Worm (Caenorhabditis elegans) whole organism, mixed stage, embryonic: ENCODE data around the gene T10C6.15.

Experiments
- M03D4.4 ChIP-seq: sonication (generic microtip); optimal IDR thresholded peaks from 2 replicates; lab custom pipeline; 2017; ENCODE audit warnings: mild to moderate bottlenecking, missing genetic modification characterization, missing compliant biosample characterization
- blmp-1 ChIP-seq: fragments of 150-350 bp; optimal IDR thresholded peaks from 2 replicates; lab custom pipeline; 2014; ENCODE audit warnings: missing biosample characterization, missing genetic modification characterization
- ceh-39 ChIP-seq: fragments of 150-350 bp; optimal IDR thresholded peaks from 2 replicates; lab custom pipeline; 2014; ENCODE audit warnings: missing biosample characterization, missing genetic modification characterization
- ceh-43 ChIP-seq: fragments of 200-800 bp; sonication (Bioruptor generic); optimal IDR thresholded peaks from 2 replicates; lab custom pipeline; 2018; ENCODE audit warnings: mild to moderate bottlenecking, missing genetic modification characterization, moderate library complexity, missing compliant biosample characterization
- ceh-83 ChIP-seq: fragments of 200-800 bp; sonication (Bioruptor generic); optimal IDR thresholded peaks from 2 replicates; lab custom pipeline; 2018; ENCODE audit warnings: mild to moderate bottlenecking, missing genetic modification characterization, missing compliant biosample characterization
- ces-1 ChIP-seq: fragments of 150-350 bp; optimal IDR thresholded peaks from 2 replicates; lab custom pipeline; 2014; ENCODE audit warnings: missing biosample characterization, missing genetic modification reagents, missing genetic modification characterization
- cnd-1 ChIP-seq: fragments of 200-800 bp; sonication (Bioruptor generic); optimal IDR thresholded peaks from 2 replicates; lab custom pipeline; 2018; ENCODE audit warnings: mild to moderate bottlenecking, missing genetic modification characterization, missing compliant biosample characterization
- drap-1 ChIP-seq: fragments of 200-800 bp; sonication (Bioruptor generic); optimal IDR thresholded peaks from 3 replicates; lab custom pipeline; 2018; ENCODE audit warnings: mild to moderate bottlenecking, missing genetic modification characterization, missing compliant biosample characterization
- elt-1 ChIP-seq: sonication (generic microtip); optimal IDR thresholded peaks from 2 replicates; lab custom pipeline; 2017; ENCODE audit warnings: missing genetic modification characterization, mild to moderate bottlenecking, missing compliant biosample characterization, antibody characterized with exemption, moderate library complexity, borderline replicate concordance; ENCODE audit not compliant: insufficient read depth
- ham-2 ChIP-seq: fragments of 200-800 bp; sonication (Bioruptor generic); optimal IDR thresholded peaks from 2 replicates; lab custom pipeline; 2018; ENCODE audit warnings: mild to moderate bottlenecking, missing genetic modification characterization, missing compliant biosample characterization
- lin-13 ChIP-seq: fragments of 150-350 bp; optimal IDR thresholded peaks from 2 replicates; lab custom pipeline; 2014; ENCODE audit warnings: missing biosample characterization, missing genetic modification characterization
- lsy-2 ChIP-seq: fragments of 150-350 bp; optimal IDR thresholded peaks from 2 replicates; lab custom pipeline; 2014; ENCODE audit warnings: missing biosample characterization, missing genetic modification characterization
- mab-5 ChIP-seq: fragments of 150-350 bp; optimal IDR thresholded peaks from 2 replicates; lab custom pipeline; 2014; ENCODE audit warnings: missing biosample characterization, missing genetic modification characterization
- mep-1 ChIP-seq: fragments of 150-350 bp; optimal IDR thresholded peaks from 2 replicates; lab custom pipeline; 2017; ENCODE audit warnings: missing biosample characterization, missing genetic modification reagents, missing genetic modification characterization, inconsistent platforms
- nhr-12 ChIP-seq: fragments of 150-350 bp; optimal IDR thresholded peaks from 2 replicates; lab custom pipeline; 2014; ENCODE audit warnings: missing biosample characterization, missing genetic modification characterization
- nhr-2 ChIP-seq: fragments of 150-350 bp; optimal IDR thresholded peaks from 2 replicates; lab custom pipeline; 2014; ENCODE audit warnings: missing biosample characterization, missing genetic modification characterization
- nhr-237 ChIP-seq: fragments of 150-350 bp; optimal IDR thresholded peaks from 2 replicates; lab custom pipeline; 2014; ENCODE audit warnings: missing biosample characterization, missing genetic modification characterization
- pha-4 ChIP-seq: fragments of 150-350 bp; optimal IDR thresholded peaks from 2 replicates; lab custom pipeline; 2018; ENCODE audit warnings: missing biosample characterization, missing genetic modification reagents, missing genetic modification characterization
- sem-2 ChIP-seq: fragments of 200-800 bp; sonication (Bioruptor generic); optimal IDR thresholded peaks from 2 replicates; lab custom pipeline; 2018; ENCODE audit warnings: mild to moderate bottlenecking, missing genetic modification characterization, missing compliant biosample characterization
- sptf-1 ChIP-seq: sonication (generic microtip); optimal IDR thresholded peaks from 2 replicates; lab custom pipeline; 2017; ENCODE audit warnings: mild to moderate bottlenecking, missing genetic modification characterization, moderate library complexity, missing compliant biosample characterization
- tbx-8 ChIP-seq: fragments of 200-800 bp; sonication (Bioruptor generic); optimal IDR thresholded peaks from 2 replicates; lab custom pipeline; 2018; ENCODE audit warnings: mild to moderate bottlenecking, missing genetic modification characterization, moderate library complexity, missing compliant biosample characterization
- unc-120 ChIP-seq: sonication (generic microtip); optimal IDR thresholded peaks from 2 replicates; lab custom pipeline; 2017; ENCODE audit warnings: missing genetic modification characterization, missing compliant biosample characterization; ENCODE audit not compliant: poor library complexity, severe bottlenecking
- unc-39 ChIP-seq: fragments of 150-350 bp; optimal IDR thresholded peaks from 2 replicates; lab custom pipeline; 2014; ENCODE audit warnings: missing biosample characterization, missing genetic modification characterization
- unc-62 ChIP-seq: fragments of 150-350 bp; optimal IDR thresholded peaks from 2 replicates; lab custom pipeline; 2014; ENCODE audit warnings: missing biosample characterization, missing genetic modification reagents, missing genetic modification characterization
- zip-8 ChIP-seq: fragments of 150-350 bp; optimal IDR thresholded peaks from 2 replicates; lab custom pipeline; 2014; ENCODE audit warnings: missing biosample characterization, missing genetic modification characterization
- ztf-11 ChIP-seq: fragments of 150-350 bp; optimal IDR thresholded peaks from 2 replicates; lab custom pipeline; 2014; ENCODE audit warnings: missing biosample characterization, missing genetic modification characterization

The T10C6.15 gene

ce11 chrV:16042743-16043014 lies 3.1 kb downstream of the T10C6.15 start:
- TF ChIP-seq mab-5 (tag; lab: Kevin White, UChicago), result no peak
- no peak for TF ChIP-seq unc-39 (tag; lab: Kevin White, UChicago)
- no peak for TF ChIP-seq drap-1 (GFP tag; lab: Kevin White, UChicago)
- TF ChIP-seq sem-2 (GFP tag; lab: Kevin White, UChicago), result peak; percentile 9
- peak; percentile 24 for TF ChIP-seq zip-8
- no peak for TF ChIP-seq M03D4.4 (tag; lab: Kevin White, UChicago)
- no peak for TF ChIP-seq unc-120
- TF ChIP-seq, all 35 proteins: peak for 2

- TF ChIP-seq sptf-1, result peak; percentile 22
- peak; percentile 39 for TF ChIP-seq cnd-1 (tag; lab: Kevin White, UChicago)
Observed at ce11 chrV:16041925-16042742, 3.6 kb downstream of the T10C6.15 start, which contains the start of the genes his-2 and his-1. his-2 (minus strand) TSS chrV:16042283. his-1 (plus strand) TSS chrV:16042520.

ce11 chrV:16041412-16041811 lies 4.3 kb downstream of the T10C6.15 start:
- no peak for TF ChIP-seq nhr-12 (tag; lab: Kevin White, UChicago)
- TF ChIP-seq ceh-39 (tag; lab: Kevin White, UChicago), result peak; percentile 11
- no peak for TF ChIP-seq elt-1
- no peak for TF ChIP-seq unc-62 (GFP tag; lab: Kevin White, UChicago)
- no peak for TF ChIP-seq nhr-2 (tag; lab: Kevin White, UChicago)
- peak; percentile 94 for TF ChIP-seq zip-8
- no peak for TF ChIP-seq ham-2 (GFP tag; lab: Kevin White, UChicago)
- TF ChIP-seq sptf-1, result no peak
- no peak for TF ChIP-seq tbx-8
- no peak for TF ChIP-seq sem-2 (GFP tag; lab: Kevin White, UChicago)

DNA sequence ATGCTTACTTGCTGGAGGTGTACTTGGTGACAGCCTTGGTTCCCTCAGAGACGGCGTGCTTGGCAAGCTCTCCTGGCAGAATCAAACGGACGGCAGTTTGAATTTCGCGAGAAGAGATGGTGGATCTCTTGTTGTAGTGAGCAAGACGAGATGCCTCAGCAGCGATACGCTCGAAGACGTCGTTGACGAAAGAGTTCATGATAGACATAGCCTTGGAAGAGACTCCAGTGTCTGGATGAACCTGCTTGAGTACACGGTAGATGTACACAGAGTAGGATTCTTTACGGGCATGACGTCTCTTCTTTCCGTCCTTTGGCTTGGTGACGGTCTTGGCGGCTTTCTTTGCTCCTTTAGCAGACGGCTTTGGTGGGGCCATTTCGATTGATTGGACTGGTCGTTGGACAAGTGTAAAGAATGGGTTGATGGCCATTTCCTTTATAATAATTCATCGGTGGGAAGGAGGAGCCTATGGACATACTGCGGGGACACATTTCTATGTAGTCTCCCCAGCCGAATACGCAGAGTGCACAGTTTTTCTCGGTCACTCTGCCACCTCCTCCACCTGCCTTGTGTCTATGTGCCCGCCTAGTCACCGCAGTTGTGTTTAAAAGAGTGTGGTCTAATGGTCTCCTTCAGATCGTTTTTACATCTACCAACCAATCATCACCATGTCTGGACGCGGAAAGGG lies 5.5 kb downstream of the T10C6.15 start, which contains the start of the genes his-4 and his-3:
Gene his-4, minus strand, starts transcription at position 376 of the 688 bp plus-strand sequence.
Gene his-3, plus strand, starts transcription at position 669 of the 688 bp plus-strand sequence.
- TF ChIP-seq M03D4.4 (tag; lab: Kevin White, UChicago), result peak; percentile 26
- TF ChIP-seq ztf-11 (tag; lab: Kevin White, UChicago), result peak; percentile 94
- peak; percentile 32 for TF ChIP-seq zip-8
- TF ChIP-seq lin-13 (tag; lab: Kevin White, UChicago), result peak; percentile 96
- TF ChIP-seq ceh-39 (tag; lab: Kevin White, UChicago), result peak; percentile 86
- TF ChIP-seq sptf-1, result peak; percentile 24
- TF ChIP-seq mep-1, result peak; percentile 57
- TF ChIP-seq unc-62 (GFP tag; lab: Kevin White, UChicago), result peak; percentile 13
- TF ChIP-seq lsy-2 (tag; lab: Kevin White, UChicago), result peak; percentile 43
- TF ChIP-seq drap-1 (GFP tag; lab: Kevin White, UChicago), result peak; percentile 81
- peak; percentile 62 for TF ChIP-seq nhr-2 (tag; lab: Kevin White, UChicago)
- peak; percentile 87 for TF ChIP-seq pha-4 (tag; lab: Kevin White, UChicago)
- TF ChIP-seq cnd-1 (tag; lab: Kevin White, UChicago), result peak; percentile 86

ce11 chrV:16036166-16036565 lies 9.6 kb downstream of the T10C6.15 start, which contains the start of gene T10C6.10:
T10C6.10 (plus strand) TSS chrV:16036413.
- TF ChIP-seq ceh-83 (no peak), blmp-1 (tag; lab: Kevin White, UChicago) (no peak), nhr-237 (tag; lab: Kevin White, UChicago) (no peak), sptf-1 (no peak), unc-120 (no peak), ceh-43 (GFP tag; lab: Kevin White, UChicago) (no peak), sem-2 (GFP tag; lab: Kevin White, UChicago) (no peak), drap-1 (GFP tag; lab: Kevin White, UChicago) (no peak), lin-13 (tag; lab: Kevin White, UChicago) (no peak), ces-1 (GFP tag; lab: Kevin White, UChicago) (no peak), M03D4.4 (tag; lab: Kevin White, UChicago) (no peak), zip-8 (no peak)

- TF ChIP-seq mab-5 (tag; lab: Kevin White, UChicago) (no peak), elt-1 (no peak), ceh-39 (tag; lab: Kevin White, UChicago) (no peak), drap-1 (GFP tag; lab: Kevin White, UChicago) (no peak), sem-2 (GFP tag; lab: Kevin White, UChicago) (no peak), mep-1 (no peak), nhr-2 (tag; lab: Kevin White, UChicago) (no peak), unc-62 (GFP tag; lab: Kevin White, UChicago) (no peak), zip-8 (no peak), unc-39 (tag; lab: Kevin White, UChicago) (no peak), nhr-237 (tag; lab: Kevin White, UChicago) (no peak), nhr-12 (tag; lab: Kevin White, UChicago) (no peak), cnd-1 (tag; lab: Kevin White, UChicago) (no peak), lin-13 (tag; lab: Kevin White, UChicago) (no peak)
- TF ChIP-seq, all 35 proteins: peak for 0
Observed at ce11 chrV:16033491-16033890, 12.2 kb downstream of the T10C6.15 start.
